Fruit fly (Drosophila melanogaster) whole organism, wandering third instar larva: ENCODE data around the gene Tcs3.

Experiments used
- Dfd ChIP-seq: fragments of >200 bp; optimal IDR thresholded peaks from 2 replicates; lab custom pipeline; 2017; ENCODE audit warnings: missing biosample characterization, missing genetic modification characterization
- HLH106 ChIP-seq: fragments of 200-800 bp; optimal IDR thresholded peaks from 3 replicates; lab custom pipeline; 2019; ENCODE audit warnings: missing biosample characterization, mild to moderate bottlenecking, missing genetic modification characterization, moderate library complexity
- Jra ChIP-seq: sonication (Bioruptor generic); optimal IDR thresholded peaks from 2 replicates; lab custom pipeline; 2016; ENCODE audit warnings: missing biosample characterization, missing genetic modification characterization
- Rel ChIP-seq, 2 experiments: fragments of 200-800 bp; sonication (Bioruptor generic) in 1 of 2; optimal IDR thresholded peaks; 2 replicates in 1 of 2; 3 replicates in 1 of 2; lab custom pipeline; 2016 to 2019; ENCODE audit warnings: mild to moderate bottlenecking in 2 of 2, missing biosample characterization in 2 of 2, missing genetic modification characterization in 2 of 2, moderate library complexity in 1 of 2
- dl ChIP-seq, 2 experiments: fragments of 175-275, 200-275 bp in 1 of 2; fragments of 200-275 bp in 1 of 2; sonication (Bioruptor generic); optimal IDR thresholded peaks; lab custom pipeline; 2018; ENCODE audit warnings: mild to moderate bottlenecking in 2 of 2, missing biosample characterization in 2 of 2, missing genetic modification characterization in 2 of 2, moderate library complexity in 2 of 2; ENCODE audit not compliant: partially characterized antibody in 2 of 2, insufficient read depth in 1 of 2
- h ChIP-seq: fragments of 200-800 bp; sonication (Bioruptor generic); optimal IDR thresholded peaks from 3 replicates; lab custom pipeline; 2016; ENCODE audit warnings: missing biosample characterization, mild to moderate bottlenecking, missing genetic modification characterization

DNA sequence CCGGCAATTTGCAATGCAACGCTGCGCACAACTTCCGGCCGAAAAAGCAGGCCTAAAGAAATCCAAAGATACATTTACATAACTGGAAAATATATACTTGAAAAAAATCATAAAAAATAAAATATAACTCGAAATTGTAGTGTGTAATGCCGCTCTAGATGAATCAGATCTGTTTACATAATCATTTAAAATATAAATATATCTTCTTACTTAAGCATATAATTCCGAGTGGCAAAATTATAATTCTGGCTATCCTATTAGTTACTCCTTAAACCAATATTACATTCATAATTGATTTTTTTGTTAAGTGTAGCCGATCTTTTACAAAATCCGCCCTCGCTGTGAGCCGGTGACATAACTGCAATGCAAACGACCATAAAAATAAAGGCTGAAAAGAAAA, 12.3 kb upstream of the Tcs3 start:
- TF ChIP-seq Rel (GFP tag; optimal IDR thresholded peaks at IDR 0.05; lab: Kevin White, UChicago) (no peak), Rel (tag; optimal IDR thresholded peaks at IDR 0.05; lab: Kevin White, UChicago) (no peak), h (GFP tag; lab: Kevin White, UChicago) (no peak), Jra (GFP tag; lab: Kevin White, UChicago) (no peak), Dfd (GFP tag; lab: Kevin White, UChicago) (no peak), HLH106 (no peak), dl (GFP tag; optimal IDR thresholded peaks at IDR 0.05; lab: Kevin White, UChicago; ENCODE audit: insufficient read depth in 1 of 2, partially characterized antibody in 2 of 2) (no peak)
